Worm (Caenorhabditis elegans) whole organism, L1 larva: Measurements from ENCODE around the gene nhr-12.

ENCODE experiments used
- F16B12.6 ChIP-seq: fragments of 150-350 bp; optimal IDR thresholded peaks from 2 replicates; lab custom pipeline; 2014; ENCODE audit warnings: missing biosample characterization, missing genetic modification characterization
- Y116A8C.19 ChIP-seq: sonication (generic microtip); optimal IDR thresholded peaks from 2 replicates; lab custom pipeline; 2016; ENCODE audit warnings: missing compliant biosample characterization, missing genetic modification characterization, borderline replicate concordance
- aha-1 ChIP-seq: fragments of 150-350 bp; optimal IDR thresholded peaks from 2 replicates; lab custom pipeline; 2014; ENCODE audit warnings: missing biosample characterization, missing genetic modification characterization
- ama-1 ChIP-seq: fragments of 150-350 bp; optimal IDR thresholded peaks from 2 replicates; lab custom pipeline; 2014
- blmp-1 ChIP-seq: fragments of 150-350 bp; optimal IDR thresholded peaks from 2 replicates; lab custom pipeline; 2014; ENCODE audit warnings: missing biosample characterization, missing genetic modification characterization
- ceh-63 ChIP-seq: fragments of 200-800 bp; sonication (Bioruptor generic); optimal IDR thresholded peaks from 2 replicates; lab custom pipeline; 2018; ENCODE audit warnings: mild to moderate bottlenecking, missing genetic modification characterization, missing compliant biosample characterization
- ceh-8 ChIP-seq: fragments of 200-800 bp; sonication (Bioruptor generic); optimal IDR thresholded peaks from 2 replicates; lab custom pipeline; 2018; ENCODE audit warnings: mild to moderate bottlenecking, missing genetic modification characterization, moderate library complexity, missing compliant biosample characterization
- ceh-90 ChIP-seq: sonication (generic microtip); optimal IDR thresholded peaks from 2 replicates; lab custom pipeline; 2016; ENCODE audit warnings: missing genetic modification characterization, missing compliant biosample characterization
- ces-1 ChIP-seq: fragments of 150-350 bp; optimal IDR thresholded peaks from 2 replicates; lab custom pipeline; 2014; ENCODE audit warnings: missing biosample characterization, missing genetic modification reagents, missing genetic modification characterization
- dpl-1 ChIP-seq, 3 experiments: fragments of 150-350 bp in 2 of 3; sonication (generic microtip) in 1 of 3; optimal IDR thresholded peaks; 2 replicates each; lab custom pipeline; 2014 to 2017; ENCODE audit warnings: missing biosample characterization in 3 of 3, missing genetic modification characterization in 3 of 3, missing genetic modification reagents in 3 of 3
- efl-1 ChIP-seq, 4 experiments: fragments of 150-350 bp; optimal IDR thresholded peaks in 3 of 4; peaks in 1 of 4; 1 replicate in 1 of 4; 2 replicates in 3 of 4; lab custom pipeline; 2014; ENCODE audit warnings: missing biosample characterization in 2 of 4, missing genetic modification characterization in 2 of 4, missing genetic modification reagents in 2 of 4
- egl-13 ChIP-seq: sonication (generic microtip); optimal IDR thresholded peaks from 2 replicates; lab custom pipeline; 2016; ENCODE audit warnings: missing genotype, missing genetic modification reagents, missing genetic modification characterization, missing compliant biosample characterization
- elt-2 ChIP-seq: sonication (generic microtip); optimal IDR thresholded peaks from 2 replicates; lab custom pipeline; 2016; ENCODE audit warnings: missing genetic modification characterization, mild to moderate bottlenecking, inconsistent platforms, missing compliant biosample characterization, missing genetic modification reagents
- ets-5 ChIP-seq: fragments of 200-800 bp; sonication (Bioruptor generic); IDR thresholded peaks from 2 replicates; pipeline ENCODE4 v1.3.6; 2022; ENCODE audit warnings: missing genetic modification characterization, missing compliant biosample characterization
- fkh-10 ChIP-seq: sonication (generic microtip); optimal IDR thresholded peaks from 2 replicates; lab custom pipeline; 2017; ENCODE audit warnings: missing biosample characterization, missing genetic modification reagents, missing genetic modification characterization
- fos-1 ChIP-seq: fragments of 150-350 bp; optimal IDR thresholded peaks from 2 replicates; lab custom pipeline; 2014; ENCODE audit warnings: missing biosample characterization, missing genetic modification characterization
- hlh-17 ChIP-seq: fragments of 200-800 bp; sonication (Bioruptor generic); optimal IDR thresholded peaks from 2 replicates; lab custom pipeline; 2018; ENCODE audit warnings: missing genetic modification characterization, mild to moderate bottlenecking, missing compliant biosample characterization, moderate library complexity, borderline replicate concordance
- irx-1 ChIP-seq: sonication (generic microtip); optimal IDR thresholded peaks from 2 replicates; lab custom pipeline; 2016; ENCODE audit warnings: missing genetic modification characterization, missing compliant biosample characterization
- isw-1 ChIP-seq: fragments of 200-800 bp; sonication (Bioruptor generic); IDR thresholded peaks from 2 replicates; pipeline ENCODE4 v1.3.6; 2022; ENCODE audit warnings: missing genetic modification characterization, missing compliant biosample characterization
- jun-1 ChIP-seq: fragments of 150-350 bp; optimal IDR thresholded peaks from 2 replicates; lab custom pipeline; 2014; ENCODE audit warnings: missing biosample characterization, missing genetic modification reagents, missing genetic modification characterization
- lin-13 ChIP-seq: fragments of 150-350 bp; optimal IDR thresholded peaks from 2 replicates; lab custom pipeline; 2014; ENCODE audit warnings: missing biosample characterization, missing genetic modification reagents, missing genetic modification characterization
- lin-14 ChIP-seq: fragments of 200-800 bp; sonication (Bioruptor generic); optimal IDR thresholded peaks from 2 replicates; lab custom pipeline; 2018; ENCODE audit warnings: mild to moderate bottlenecking, missing genetic modification characterization, moderate library complexity, missing compliant biosample characterization
- lin-15B ChIP-seq: fragments of 150-350 bp; sonication (generic microtip); optimal IDR thresholded peaks from 3 replicates; lab custom pipeline; 2014; ENCODE audit warnings: missing biosample characterization, missing genetic modification characterization
- lsy-2 ChIP-seq, 2 experiments: fragments of 150-350 bp; optimal IDR thresholded peaks; 2 replicates each; lab custom pipeline; 2014; ENCODE audit warnings: missing biosample characterization in 2 of 2, missing genetic modification characterization in 2 of 2
- mab-9 ChIP-seq: fragments of 200-800 bp; sonication (Bioruptor generic); IDR thresholded peaks from 2 replicates; pipeline ENCODE4 v1.3.6; 2022; ENCODE audit warnings: missing genetic modification reagents, missing genetic modification characterization, missing compliant biosample characterization
- nhr-20 ChIP-seq: sonication (generic microtip); optimal IDR thresholded peaks from 2 replicates; lab custom pipeline; 2016; ENCODE audit warnings: mild to moderate bottlenecking, missing genetic modification characterization, missing compliant biosample characterization
- nhr-237 ChIP-seq: fragments of 150-350 bp; optimal IDR thresholded peaks from 2 replicates; lab custom pipeline; 2014; ENCODE audit warnings: missing biosample characterization, missing genetic modification characterization
- nhr-71 ChIP-seq: sonication (generic microtip); optimal IDR thresholded peaks from 2 replicates; lab custom pipeline; 2016; ENCODE audit warnings: mild to moderate bottlenecking, missing genetic modification characterization, moderate library complexity, missing compliant biosample characterization
- nhr-84 ChIP-seq: sonication (generic microtip); optimal IDR thresholded peaks from 2 replicates; lab custom pipeline; 2017; ENCODE audit warnings: missing biosample characterization, missing genetic modification characterization
- nhr-90 ChIP-seq: sonication (generic microtip); optimal IDR thresholded peaks from 2 replicates; lab custom pipeline; 2016; ENCODE audit warnings: mild to moderate bottlenecking, missing genetic modification characterization, missing compliant biosample characterization; ENCODE audit not compliant: poor library complexity
- pag-3 ChIP-seq: sonication (generic microtip); optimal IDR thresholded peaks from 2 replicates; lab custom pipeline; 2017; ENCODE audit warnings: missing genetic modification characterization, mild to moderate bottlenecking, missing compliant biosample characterization, antibody characterized with exemption, borderline replicate concordance; ENCODE audit not compliant: insufficient read depth
- pax-3 ChIP-seq: fragments of 200-800 bp; sonication (Bioruptor generic); optimal IDR thresholded peaks from 2 replicates; lab custom pipeline; 2018; ENCODE audit warnings: mild to moderate bottlenecking, missing genetic modification characterization, moderate library complexity, missing compliant biosample characterization
- pqm-1 ChIP-seq: sonication (generic microtip); optimal IDR thresholded peaks from 3 replicates; lab custom pipeline; 2017; ENCODE audit warnings: missing biosample characterization, missing genetic modification characterization
- unc-30 ChIP-seq: sonication (generic microtip); optimal IDR thresholded peaks from 2 replicates; lab custom pipeline; 2017; ENCODE audit warnings: missing biosample characterization, missing genetic modification characterization
- unc-86 ChIP-seq: sonication (generic microtip); optimal IDR thresholded peaks from 2 replicates; lab custom pipeline; 2016; ENCODE audit warnings: missing genetic modification characterization, missing compliant biosample characterization
- vab-15 ChIP-seq: sonication (generic microtip); optimal IDR thresholded peaks from 2 replicates; lab custom pipeline; 2017; ENCODE audit warnings: missing genotype, mild to moderate bottlenecking, missing genetic modification characterization, missing compliant biosample characterization
- xbp-1 ChIP-seq: sonication (generic microtip); optimal IDR thresholded peaks from 2 replicates; lab custom pipeline; 2016; ENCODE audit warnings: missing genetic modification characterization, missing compliant biosample characterization
- zag-1 ChIP-seq: fragments of 150-350 bp; optimal IDR thresholded peaks from 2 replicates; lab custom pipeline; 2014; ENCODE audit warnings: missing biosample characterization, missing genetic modification characterization
- zip-4 ChIP-seq: fragments of 200-800 bp; sonication (Bioruptor generic); optimal IDR thresholded peaks from 2 replicates; lab custom pipeline; 2018; ENCODE audit warnings: mild to moderate bottlenecking, missing genetic modification characterization, moderate library complexity, missing compliant biosample characterization
- ztf-11 ChIP-seq, 2 experiments: sonication (generic microtip); optimal IDR thresholded peaks; 2 replicates each; lab custom pipeline; 2016 to 2017; ENCODE audit warnings: missing genetic modification characterization in 2 of 2, missing biosample characterization in 1 of 2, missing compliant biosample characterization in 1 of 2

nhr-12 gene

ce11 chrV:10114329-10114728 lies 30.5 kb upstream of the nhr-12 start, which contains the start of gene cht-5:
Gene cht-5 (plus strand): TSS chrV:10114629.
- TF ChIP-seq ceh-90 (no peak), unc-30 (no peak), jun-1 (tag; lab: Kevin White, UChicago) (no peak), fkh-10 (no peak), dpl-1 (GFP tag; optimal IDR thresholded peaks at IDR 0.05; lab: Kevin White, UChicago) (no peak), F16B12.6 (tag; lab: Kevin White, UChicago) (no peak), irx-1 (no peak)

DNA sequence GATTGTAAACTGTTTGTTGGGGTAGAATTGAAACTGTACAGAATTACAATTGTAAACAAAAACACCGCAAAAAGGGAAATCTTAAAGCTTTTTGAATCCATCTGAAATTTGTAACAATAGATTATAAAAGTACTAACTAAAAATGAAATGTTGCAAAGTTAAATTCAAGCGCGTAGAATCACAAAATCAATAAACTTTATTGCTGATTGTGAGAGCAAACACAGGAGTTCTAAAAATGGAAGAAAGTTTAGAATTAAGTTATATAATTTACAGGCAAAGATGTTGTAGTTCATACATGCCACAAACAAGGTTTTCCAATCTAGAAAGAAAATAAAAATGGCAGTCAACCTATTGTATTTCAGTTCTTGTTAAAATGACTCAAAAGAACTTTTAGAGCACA lies 28.3 kb upstream of the nhr-12 start, which contains the start of gene C08B6.3:
C08B6.3 (minus strand) TSS at position 101 of the 400 bp plus-strand sequence.
- no peak for TF ChIP-seq aha-1
- no peak for TF ChIP-seq Y116A8C.19 (tag; lab: Kevin White, UChicago)
- no peak for TF ChIP-seq nhr-71
- TF ChIP-seq ztf-11 (tag; optimal IDR thresholded peaks at IDR 0.05; lab: Kevin White, UChicago): no peak
- TF ChIP-seq xbp-1 (tag; lab: Kevin White, UChicago): no peak
- no peak for TF ChIP-seq ama-1 (lab: Kevin White, UChicago)
- no peak for TF ChIP-seq zip-4 (GFP tag; lab: Kevin White, UChicago)
- no peak for TF ChIP-seq hlh-17
- no peak for TF ChIP-seq vab-15 (tag; lab: Kevin White, UChicago)
- no peak for TF ChIP-seq efl-1 (optimal IDR thresholded peaks at IDR 0.05; lab: Kevin White, UChicago)
- no peak for TF ChIP-seq efl-1 (GFP tag; optimal IDR thresholded peaks at IDR 0.05 in 1 of 2; lab: Kevin White, UChicago)
- TF ChIP-seq ets-5 (GFP tag; lab: Robert Waterston, UW): no peak
- TF ChIP-seq isw-1 (GFP tag; lab: Robert Waterston, UW): no peak
- no peak for TF ChIP-seq egl-13 (tag; lab: Kevin White, UChicago)
- no peak for TF ChIP-seq zag-1 (tag; lab: Kevin White, UChicago)
- no peak for TF ChIP-seq unc-30
- TF ChIP-seq fos-1 (tag; lab: Kevin White, UChicago): no peak
- TF ChIP-seq lin-13: no peak
- no peak for TF ChIP-seq nhr-237 (tag; lab: Kevin White, UChicago)

DNA sequence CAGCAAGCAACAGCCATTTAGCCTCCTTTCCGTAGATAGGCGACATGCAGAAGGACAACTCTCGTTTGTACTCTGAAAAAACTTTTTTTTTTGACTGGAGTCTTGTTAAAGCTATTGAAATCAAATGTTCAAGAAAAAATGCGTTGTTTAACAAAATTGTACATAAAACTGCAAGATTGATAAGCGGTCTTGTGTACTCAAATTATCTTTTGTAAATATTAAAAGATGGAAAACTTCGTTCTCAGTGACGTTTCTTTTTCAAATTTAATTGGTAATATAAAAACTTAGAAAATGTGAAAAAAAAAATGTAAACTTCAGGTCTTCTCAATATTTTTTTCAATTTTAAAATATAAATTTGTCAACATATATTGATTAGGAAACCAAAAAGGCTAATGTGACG lies 27.3 kb upstream of the nhr-12 start:
- no peak for TF ChIP-seq unc-86 (tag; lab: Kevin White, UChicago)
- no peak for TF ChIP-seq ztf-11 (tag; optimal IDR thresholded peaks at IDR 0.05; lab: Kevin White, UChicago)
- no peak for TF ChIP-seq ceh-63 (GFP tag; lab: Kevin White, UChicago)
- TF ChIP-seq pqm-1: no peak
- TF ChIP-seq lsy-2 (tag; optimal IDR thresholded peaks at IDR 0.05; lab: Kevin White, UChicago): no peak
- no peak for TF ChIP-seq blmp-1 (tag; lab: Kevin White, UChicago)
- no peak for TF ChIP-seq fkh-10
- no peak for TF ChIP-seq pag-3
- no peak for TF ChIP-seq nhr-20 (tag; lab: Kevin White, UChicago)
- no peak for TF ChIP-seq lin-15B (tag; lab: Kevin White, UChicago)
- TF ChIP-seq ces-1 (GFP tag; lab: Kevin White, UChicago): no peak
- TF ChIP-seq nhr-237 (tag; lab: Kevin White, UChicago): no peak
- no peak for TF ChIP-seq unc-30
- no peak for TF ChIP-seq Y116A8C.19 (tag; lab: Kevin White, UChicago)

DNA sequence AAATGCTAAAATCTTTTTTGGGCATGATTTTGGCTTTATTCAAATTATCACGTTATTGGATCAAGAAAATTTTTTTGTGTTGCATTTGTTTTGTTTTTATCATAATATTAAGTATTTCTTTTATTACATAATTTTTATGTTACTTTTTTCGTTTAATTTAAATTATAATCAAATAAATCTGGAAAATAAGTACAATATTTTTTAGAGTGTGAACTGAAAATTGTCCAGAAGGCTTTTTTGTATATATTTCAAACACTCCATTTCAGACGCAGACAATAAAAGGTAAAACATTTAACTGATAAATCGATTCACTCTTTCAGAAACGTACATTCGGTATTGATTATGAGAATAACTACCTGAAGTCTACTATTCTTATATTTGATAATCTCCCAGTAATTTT lies 23.5 kb upstream of the nhr-12 start, which contains the start of gene C08B6.11:
C08B6.11 (plus strand) TSS at position 301 of the 400 bp plus-strand sequence.
- TF ChIP-seq nhr-84 (tag; lab: Kevin White, UChicago) (no peak), zip-4 (GFP tag; lab: Kevin White, UChicago) (no peak), mab-9 (GFP tag; lab: Robert Waterston, UW) (no peak), nhr-237 (tag; lab: Kevin White, UChicago) (no peak), lin-14 (GFP tag; lab: Kevin White, UChicago) (no peak), nhr-90 (tag; lab: Kevin White, UChicago) (no peak), pax-3 (tag; lab: Kevin White, UChicago) (no peak), ceh-90 (no peak), ceh-8 (GFP tag; lab: Kevin White, UChicago) (no peak), elt-2 (no peak), jun-1 (tag; lab: Kevin White, UChicago) (no peak), ets-5 (GFP tag; lab: Robert Waterston, UW) (no peak), lin-15B (tag; lab: Kevin White, UChicago) (no peak)
